Fruit fly (Drosophila melanogaster) whole organism: ENCODE results near the gene CG9360.

Experiments used
- CG8478 ChIP-seq: fragments of >200 bp; optimal IDR thresholded peaks from 2 replicates; lab custom pipeline; 2018; ENCODE audit warnings: inconsistent platforms
- Dll ChIP-seq: fragments of >200 bp; optimal IDR thresholded peaks from 2 replicates; lab custom pipeline; 2017
- EcR ChIP-seq, 2 experiments: fragments of >200 bp; optimal IDR thresholded peaks; 2 replicates each; lab custom pipeline; 2017; ENCODE audit warnings: missing biosample characterization in 2 of 2, missing genetic modification characterization in 2 of 2, missing genetic modification reagents in 2 of 2
- pan ChIP-seq: fragments of >200 bp; optimal IDR thresholded peaks from 2 replicates; lab custom pipeline; 2017
- psq ChIP-seq: fragments of >200 bp; optimal IDR thresholded peaks from 2 replicates; lab custom pipeline; 2017
- usp ChIP-seq: fragments of >200 bp; optimal IDR thresholded peaks from 2 replicates; lab custom pipeline; 2017; ENCODE audit warnings: missing biosample characterization, missing genetic modification characterization, mixed read lengths

The CG9360 gene

DNA sequence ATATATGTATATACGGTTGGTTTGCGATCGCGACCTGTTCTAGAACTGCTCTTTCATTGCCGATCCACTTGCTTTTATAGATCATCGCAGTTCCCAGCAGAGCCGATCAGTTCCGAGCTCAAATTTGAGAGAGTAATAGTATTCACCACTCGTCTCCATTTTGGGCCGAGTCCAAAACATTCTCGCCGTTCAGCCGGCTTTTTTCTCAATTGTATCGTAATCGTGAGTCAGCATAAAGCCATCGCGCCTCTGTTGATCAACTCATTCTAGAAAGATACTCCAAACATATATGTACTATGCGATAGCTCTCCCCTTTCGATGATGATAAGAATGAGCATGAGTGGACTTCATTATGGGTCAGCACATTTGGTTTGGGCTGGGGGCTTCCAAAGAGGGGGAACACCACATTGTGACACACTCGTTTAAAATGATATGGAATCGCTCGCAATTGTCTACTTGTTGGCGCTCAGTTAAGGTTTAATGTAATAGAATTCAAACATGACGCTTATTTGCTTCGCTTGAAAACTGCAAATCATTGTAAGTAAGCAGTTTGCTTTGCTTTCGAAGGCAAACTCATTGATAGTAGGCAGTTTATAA, at the start of gene CG9360:
Gene CG9360 (minus strand): TSS at position 51 of the 597 bp plus-strand sequence.
- no peak for TF ChIP-seq EcR (GFP tag; optimal IDR thresholded peaks at IDR 0.05; lab: Kevin White, UChicago)
- no peak for TF ChIP-seq CG8478 (lab: Kevin White, UChicago)
- TF ChIP-seq Dll (lab: Kevin White, UChicago), result no peak
- no peak for TF ChIP-seq usp (GFP tag; lab: Kevin White, UChicago)
- TF ChIP-seq pan (lab: Kevin White, UChicago), result no peak
- no peak for TF ChIP-seq psq (lab: Kevin White, UChicago)

DNA sequence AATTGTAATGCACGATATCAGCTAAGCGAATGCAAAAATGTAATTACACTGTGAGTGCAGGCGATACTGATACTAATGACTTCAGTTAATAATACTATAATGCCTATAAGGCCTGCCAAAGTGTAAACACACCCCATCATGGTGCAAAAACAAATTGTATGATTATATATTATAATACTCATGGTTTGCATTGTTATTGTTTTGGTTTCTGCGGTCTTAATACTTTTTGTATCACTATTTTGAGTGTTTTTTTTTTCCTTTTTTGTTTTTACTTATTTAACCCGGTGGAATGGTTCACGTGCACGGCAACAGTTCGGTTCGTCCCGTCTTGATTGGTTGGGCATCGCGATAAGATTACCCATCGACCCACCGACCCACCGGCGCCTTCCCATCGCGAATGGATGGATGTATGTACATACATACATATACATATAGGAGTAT, 49.4 kb upstream of the CG9360 start:
- TF ChIP-seq CG8478 (lab: Kevin White, UChicago) (no peak), EcR (GFP tag; optimal IDR thresholded peaks at IDR 0.05; lab: Kevin White, UChicago) (no peak), Dll (lab: Kevin White, UChicago) (no peak), usp (GFP tag; lab: Kevin White, UChicago) (no peak), psq (lab: Kevin White, UChicago) (no peak), pan (lab: Kevin White, UChicago) (no peak)

DNA sequence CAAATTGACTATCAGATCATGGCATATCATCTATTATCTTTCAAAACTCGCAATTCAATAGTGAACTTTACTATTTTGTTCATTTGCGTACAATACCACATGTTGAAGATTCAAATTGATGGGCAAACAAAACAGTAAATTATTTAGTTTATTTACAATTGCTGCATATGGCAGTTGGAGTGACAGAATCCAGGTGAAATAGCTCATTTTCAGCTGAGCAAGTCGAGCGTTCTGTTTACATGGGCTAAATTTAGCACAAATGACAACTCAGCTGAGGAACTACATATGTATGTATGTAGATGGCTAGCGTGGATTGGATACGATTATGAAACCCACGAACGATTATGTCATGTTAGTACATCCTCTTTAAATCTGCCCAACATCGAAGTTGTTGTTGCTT, 48.4 kb upstream of the CG9360 start:
- TF ChIP-seq pan (lab: Kevin White, UChicago) (no peak), EcR (GFP tag; optimal IDR thresholded peaks at IDR 0.05; lab: Kevin White, UChicago) (no peak), CG8478 (lab: Kevin White, UChicago) (no peak), psq (lab: Kevin White, UChicago) (no peak), Dll (lab: Kevin White, UChicago) (no peak)

DNA sequence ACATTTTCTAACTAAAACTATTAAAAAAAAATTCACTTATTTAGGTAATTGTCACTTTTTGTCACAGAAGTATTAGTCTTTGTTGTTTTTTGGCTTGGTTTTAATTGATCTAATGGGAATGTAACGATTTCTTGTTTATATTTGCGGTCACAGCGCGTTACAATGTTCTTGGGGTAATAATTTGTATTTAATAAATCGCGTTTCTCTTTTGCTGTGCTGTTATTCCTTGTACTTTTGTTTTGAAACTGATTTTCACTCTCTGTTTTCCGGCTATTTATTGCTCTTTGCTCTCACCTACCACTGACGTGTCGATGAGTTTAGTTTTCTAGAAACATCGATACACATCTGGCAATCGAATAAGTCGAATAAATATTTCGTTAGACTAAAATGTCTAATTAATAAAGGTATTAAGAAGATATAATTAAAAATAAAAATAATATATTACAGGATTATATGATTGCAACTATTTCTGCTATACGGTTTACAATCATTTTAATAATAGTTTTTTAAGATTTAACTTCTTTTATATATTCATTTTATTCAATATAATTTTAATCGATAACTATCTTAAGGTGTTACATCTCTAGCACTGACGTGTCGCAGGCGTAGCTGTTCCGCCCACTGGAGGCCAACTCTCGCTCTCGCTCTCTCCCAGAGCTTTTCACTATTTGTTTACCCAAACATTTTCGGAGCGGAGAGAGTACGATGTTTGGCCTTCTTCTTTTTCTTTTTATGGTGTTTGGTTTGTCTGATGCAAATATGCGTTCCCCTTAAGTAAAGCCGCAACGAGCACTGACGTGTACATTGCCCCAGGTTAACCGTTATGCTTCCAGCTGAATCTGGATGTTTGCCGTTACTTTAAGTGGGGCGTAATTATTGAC, 42.7 kb upstream of the CG9360 start, which contains the start of gene Hsc70-3:
Gene Hsc70-3 (minus strand): TSS at position 251 of the 881 bp plus-strand sequence.
- TF ChIP-seq CG8478 (lab: Kevin White, UChicago), result no peak
- no peak for TF ChIP-seq Dll (lab: Kevin White, UChicago)
- TF ChIP-seq usp (GFP tag; lab: Kevin White, UChicago), result no peak
- TF ChIP-seq psq (lab: Kevin White, UChicago), result no peak
- TF ChIP-seq pan (lab: Kevin White, UChicago), result no peak
- TF ChIP-seq EcR (GFP tag; optimal IDR thresholded peaks at IDR 0.05; lab: Kevin White, UChicago), result no peak

DNA sequence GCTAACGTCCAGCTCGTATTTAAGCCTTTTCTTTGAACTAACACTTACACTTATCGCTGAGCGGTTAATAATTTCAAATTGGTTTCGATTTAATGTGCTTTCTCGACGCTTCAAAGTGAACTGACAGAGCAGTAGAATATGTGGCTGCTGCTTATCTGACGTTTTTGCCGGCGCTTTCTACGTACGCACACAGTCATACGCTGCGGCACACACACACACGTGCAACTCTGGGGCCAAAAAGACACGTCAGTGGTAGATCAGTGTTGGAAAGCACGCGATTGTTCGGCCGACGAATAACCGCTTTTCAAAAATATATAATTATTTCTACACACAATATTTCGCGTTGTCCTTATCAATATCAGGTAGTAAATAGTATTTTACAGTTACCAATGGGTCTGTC, 41.8 kb upstream of the CG9360 start:
- TF ChIP-seq CG8478 (lab: Kevin White, UChicago) (no peak), EcR (GFP tag; optimal IDR thresholded peaks at IDR 0.05; lab: Kevin White, UChicago) (no peak), usp (GFP tag; lab: Kevin White, UChicago) (no peak), psq (lab: Kevin White, UChicago) (no peak), Dll (lab: Kevin White, UChicago) (no peak), pan (lab: Kevin White, UChicago) (no peak)

DNA sequence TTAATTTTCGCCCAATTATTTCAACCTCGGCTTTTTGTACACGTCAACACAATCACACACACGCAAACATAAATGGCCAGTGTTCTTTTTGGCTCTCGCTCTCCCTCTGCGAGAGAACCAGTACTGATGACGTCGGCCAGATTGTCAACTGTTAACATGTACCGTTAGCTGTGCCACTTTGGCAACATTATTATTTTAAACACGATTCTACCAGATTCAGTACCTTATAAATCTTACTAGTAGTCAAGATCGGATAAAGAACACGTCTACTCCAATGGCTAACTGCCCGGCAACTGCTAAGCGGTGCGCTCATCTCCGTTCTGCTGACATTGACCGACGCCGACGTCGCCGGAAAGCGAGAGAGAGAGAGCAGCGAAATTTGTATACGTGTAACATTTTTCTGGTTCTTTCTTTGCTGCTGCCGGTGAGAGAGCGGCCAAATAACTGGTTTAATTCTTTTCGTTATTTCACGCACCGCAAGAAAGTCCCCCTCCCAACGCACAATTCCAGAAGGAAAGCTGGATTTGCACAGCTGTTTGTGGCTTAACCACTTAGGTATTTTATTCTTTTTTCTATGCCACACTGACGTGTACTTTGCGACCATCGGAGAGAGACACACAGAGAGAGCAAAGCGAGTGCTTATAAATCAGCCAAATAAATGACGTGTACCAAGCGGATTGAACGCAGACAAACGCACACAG, 40.8 kb upstream of the CG9360 start:
- TF ChIP-seq CG8478 (lab: Kevin White, UChicago) (no peak), pan (lab: Kevin White, UChicago) (no peak), EcR (GFP tag; optimal IDR thresholded peaks at IDR 0.05; lab: Kevin White, UChicago) (no peak)

DNA sequence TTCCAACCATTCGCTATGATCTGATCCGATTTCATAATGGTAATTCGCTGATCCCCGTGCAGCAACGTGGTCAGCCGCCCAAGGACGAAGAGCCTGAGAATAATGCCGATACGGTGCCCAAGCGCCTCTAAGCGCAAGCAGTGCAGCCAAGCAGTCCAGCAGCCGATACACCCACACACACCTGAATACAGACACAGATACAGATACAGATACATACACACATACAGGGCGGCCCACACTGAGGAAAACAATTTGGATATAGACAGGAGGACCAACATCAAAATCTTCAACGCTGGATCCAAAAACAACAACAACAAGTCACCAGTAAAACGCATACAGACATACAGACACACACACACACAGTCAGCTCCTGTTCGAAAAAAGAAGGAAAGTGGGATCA, 35.5 kb upstream of the CG9360 start:
- TF ChIP-seq psq (lab: Kevin White, UChicago) (no peak), Dll (lab: Kevin White, UChicago) (no peak), CG8478 (lab: Kevin White, UChicago) (no peak), usp (GFP tag; lab: Kevin White, UChicago) (no peak), pan (lab: Kevin White, UChicago) (no peak), EcR (GFP tag; optimal IDR thresholded peaks at IDR 0.05; lab: Kevin White, UChicago) (no peak)

DNA sequence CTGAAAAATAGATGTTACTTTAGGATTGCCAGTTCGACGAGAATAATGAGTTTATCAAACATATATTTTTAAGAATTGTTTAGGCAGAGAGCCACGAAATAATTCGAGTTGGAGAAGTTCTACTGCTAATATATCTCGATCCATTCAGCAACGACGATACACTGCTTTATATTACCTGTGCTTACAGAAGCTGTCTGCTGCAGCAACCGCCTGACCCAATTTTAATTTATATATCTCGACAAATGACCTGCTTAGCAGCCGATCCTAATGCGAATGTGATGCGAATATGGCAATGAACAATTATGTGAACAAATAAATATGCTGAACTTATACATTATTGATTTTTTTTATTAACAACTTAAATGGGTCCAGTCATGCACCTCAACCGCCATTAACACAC, 34.1 kb upstream of the CG9360 start:
- no peak for TF ChIP-seq EcR (GFP tag; optimal IDR thresholded peaks at IDR 0.05; lab: Kevin White, UChicago)
- no peak for TF ChIP-seq CG8478 (lab: Kevin White, UChicago)
- TF ChIP-seq pan (lab: Kevin White, UChicago), result no peak
- no peak for TF ChIP-seq psq (lab: Kevin White, UChicago)
- no peak for TF ChIP-seq usp (GFP tag; lab: Kevin White, UChicago)
- TF ChIP-seq Dll (lab: Kevin White, UChicago), result no peak

DNA sequence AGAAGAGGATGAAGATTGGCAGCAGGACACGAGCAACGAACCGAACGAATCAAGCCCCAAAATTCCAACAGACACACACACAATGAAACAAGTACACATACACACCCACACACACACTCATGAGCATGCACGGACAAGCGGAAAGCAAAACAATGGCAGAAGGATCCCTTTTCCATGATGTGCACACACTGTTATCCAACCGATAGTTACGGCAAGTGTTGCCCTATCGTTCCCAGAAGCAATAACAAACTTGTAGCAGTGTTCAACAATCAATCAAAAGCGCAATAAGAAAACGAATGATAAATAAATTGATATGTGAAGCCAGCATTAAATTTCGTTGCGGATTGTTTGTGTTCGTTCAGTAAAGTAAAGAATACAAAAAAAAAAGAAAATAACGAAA, 32.5 kb upstream of the CG9360 start:
- TF ChIP-seq CG8478 (lab: Kevin White, UChicago) (no peak), EcR (GFP tag; optimal IDR thresholded peaks at IDR 0.05; lab: Kevin White, UChicago) (no peak), pan (lab: Kevin White, UChicago) (no peak), usp (GFP tag; lab: Kevin White, UChicago) (no peak), psq (lab: Kevin White, UChicago) (no peak)

DNA sequence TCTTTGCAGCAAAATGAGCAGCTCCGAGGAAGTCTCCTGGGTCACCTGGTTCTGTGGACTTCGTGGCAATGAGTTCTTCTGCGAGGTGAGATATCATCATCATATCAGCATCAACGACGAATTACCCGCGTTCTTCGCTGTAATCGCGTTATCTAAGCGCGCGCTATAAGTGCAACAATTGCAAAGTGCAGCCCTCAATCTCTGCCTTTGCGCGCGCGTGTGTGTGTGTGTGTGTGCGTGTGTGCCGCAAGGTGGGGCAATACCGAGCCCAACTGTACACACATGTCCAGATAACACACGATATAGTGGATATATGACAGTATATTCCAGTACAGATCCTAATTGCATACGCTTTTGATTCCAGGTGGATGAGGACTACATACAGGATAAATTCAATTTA, 29.0 kb upstream of the CG9360 start:
- TF ChIP-seq Dll (lab: Kevin White, UChicago), result no peak
- no peak for TF ChIP-seq usp (GFP tag; lab: Kevin White, UChicago)
- TF ChIP-seq EcR (GFP tag; optimal IDR thresholded peaks at IDR 0.05; lab: Kevin White, UChicago), result no peak
- no peak for TF ChIP-seq psq (lab: Kevin White, UChicago)
- no peak for TF ChIP-seq CG8478 (lab: Kevin White, UChicago)
